Fruit fly (Drosophila melanogaster) whole organism, adult: ENCODE measurements around the gene SmydA-8.

Source experiments
- CG14711 ChIP-seq: fragments of 200-800 bp; sonication (Bioruptor generic); optimal IDR thresholded peaks from 2 replicates; lab custom pipeline; 2018; ENCODE audit warnings: missing biosample characterization, mild to moderate bottlenecking, missing genetic modification characterization, moderate library complexity
- Clk ChIP-seq: fragments of 200-800 bp; sonication (Bioruptor generic); optimal IDR thresholded peaks from 2 replicates; lab custom pipeline; 2017; ENCODE audit warnings: missing biosample characterization, missing genetic modification characterization
- bab1 ChIP-seq: fragments of 200-800 bp; sonication (Bioruptor generic); optimal IDR thresholded peaks from 3 replicates; lab custom pipeline; 2019; ENCODE audit warnings: missing biosample characterization, mild to moderate bottlenecking, missing genetic modification characterization, moderate library complexity

DNA sequence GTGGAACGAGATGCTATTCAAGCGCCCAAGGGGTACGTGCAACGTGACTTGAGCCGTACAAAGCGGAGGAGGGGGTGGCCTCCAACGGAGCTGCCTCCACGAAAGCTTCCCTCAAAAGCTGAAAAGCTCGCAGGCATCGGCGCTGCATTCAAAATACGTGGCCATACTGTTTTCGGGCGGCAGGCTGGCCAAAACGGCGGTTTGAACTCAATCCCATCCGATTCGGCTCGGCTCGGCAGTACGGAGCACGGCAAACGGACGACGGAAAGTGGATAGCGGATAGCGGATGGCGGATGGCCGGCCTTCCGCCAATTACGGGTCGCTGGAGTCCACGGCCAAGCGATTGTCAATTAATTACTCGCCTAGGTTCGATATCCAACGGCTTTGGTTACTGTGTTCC is 24.7 kb downstream of the SmydA-8 start, which contains the start of gene Mct1:
- TF ChIP-seq CG14711 (tag; lab: Kevin White, UChicago) (no peak), Clk (no peak), bab1 (GFP tag; lab: Kevin White, UChicago) (no peak)
